Worm (Caenorhabditis elegans) whole organism, mixed stage, embryonic: ENCODE data around the gene kcnl-1.

Source experiments
- M03D4.4 ChIP-seq: sonication (generic microtip); optimal IDR thresholded peaks from 2 replicates; lab custom pipeline; 2017; ENCODE audit warnings: mild to moderate bottlenecking, missing genetic modification characterization, missing compliant biosample characterization
- bed-3 ChIP-seq: fragments of 200-800 bp; sonication (Bioruptor generic); optimal IDR thresholded peaks from 3 replicates; lab custom pipeline; 2018; ENCODE audit warnings: mild to moderate bottlenecking, missing genetic modification characterization, moderate library complexity, missing compliant biosample characterization
- blmp-1 ChIP-seq: fragments of 150-350 bp; optimal IDR thresholded peaks from 2 replicates; lab custom pipeline; 2014; ENCODE audit warnings: missing biosample characterization, missing genetic modification characterization
- ceh-43 ChIP-seq: fragments of 200-800 bp; sonication (Bioruptor generic); optimal IDR thresholded peaks from 2 replicates; lab custom pipeline; 2018; ENCODE audit warnings: mild to moderate bottlenecking, missing genetic modification characterization, moderate library complexity, missing compliant biosample characterization
- ceh-83 ChIP-seq: fragments of 200-800 bp; sonication (Bioruptor generic); optimal IDR thresholded peaks from 2 replicates; lab custom pipeline; 2018; ENCODE audit warnings: mild to moderate bottlenecking, missing genetic modification characterization, missing compliant biosample characterization
- ces-1 ChIP-seq: fragments of 150-350 bp; optimal IDR thresholded peaks from 2 replicates; lab custom pipeline; 2014; ENCODE audit warnings: missing biosample characterization, missing genetic modification reagents, missing genetic modification characterization
- cnd-1 ChIP-seq: fragments of 200-800 bp; sonication (Bioruptor generic); optimal IDR thresholded peaks from 2 replicates; lab custom pipeline; 2018; ENCODE audit warnings: mild to moderate bottlenecking, missing genetic modification characterization, missing compliant biosample characterization
- drap-1 ChIP-seq: fragments of 200-800 bp; sonication (Bioruptor generic); optimal IDR thresholded peaks from 3 replicates; lab custom pipeline; 2018; ENCODE audit warnings: mild to moderate bottlenecking, missing genetic modification characterization, missing compliant biosample characterization
- elt-1 ChIP-seq: sonication (generic microtip); optimal IDR thresholded peaks from 2 replicates; lab custom pipeline; 2017; ENCODE audit warnings: missing genetic modification characterization, mild to moderate bottlenecking, missing compliant biosample characterization, antibody characterized with exemption, moderate library complexity, borderline replicate concordance; ENCODE audit not compliant: insufficient read depth
- elt-3 ChIP-seq: fragments of 150-350 bp; optimal IDR thresholded peaks from 2 replicates; lab custom pipeline; 2014; ENCODE audit warnings: missing biosample characterization, missing genetic modification characterization
- flh-1 ChIP-seq: fragments of 200-800 bp; sonication (Bioruptor generic); optimal IDR thresholded peaks from 2 replicates; lab custom pipeline; 2018; ENCODE audit warnings: mild to moderate bottlenecking, missing genetic modification characterization, moderate library complexity, missing compliant biosample characterization
- ham-2 ChIP-seq: fragments of 200-800 bp; sonication (Bioruptor generic); optimal IDR thresholded peaks from 2 replicates; lab custom pipeline; 2018; ENCODE audit warnings: mild to moderate bottlenecking, missing genetic modification characterization, missing compliant biosample characterization
- hlh-1 ChIP-seq: fragments of 150-350 bp; optimal IDR thresholded peaks from 2 replicates; lab custom pipeline; 2014; ENCODE audit warnings: missing biosample characterization, missing genetic modification reagents, missing genetic modification characterization
- lin-13 ChIP-seq: fragments of 150-350 bp; optimal IDR thresholded peaks from 2 replicates; lab custom pipeline; 2014; ENCODE audit warnings: missing biosample characterization, missing genetic modification characterization
- lin-32 ChIP-seq: fragments of 200-800 bp; sonication (Bioruptor generic); optimal IDR thresholded peaks from 2 replicates; lab custom pipeline; 2018; ENCODE audit warnings: mild to moderate bottlenecking, missing genetic modification characterization, missing compliant biosample characterization
- lsy-2 ChIP-seq: fragments of 150-350 bp; optimal IDR thresholded peaks from 2 replicates; lab custom pipeline; 2014; ENCODE audit warnings: missing biosample characterization, missing genetic modification characterization
- mab-5 ChIP-seq: fragments of 150-350 bp; optimal IDR thresholded peaks from 2 replicates; lab custom pipeline; 2014; ENCODE audit warnings: missing biosample characterization, missing genetic modification characterization
- mep-1 ChIP-seq: fragments of 150-350 bp; optimal IDR thresholded peaks from 2 replicates; lab custom pipeline; 2017; ENCODE audit warnings: missing biosample characterization, missing genetic modification reagents, missing genetic modification characterization, inconsistent platforms
- mls-2 ChIP-seq: sonication (generic microtip); optimal IDR thresholded peaks from 2 replicates; lab custom pipeline; 2016; ENCODE audit warnings: mild to moderate bottlenecking, missing genetic modification characterization, moderate library complexity, missing compliant biosample characterization
- nhr-12 ChIP-seq: fragments of 150-350 bp; optimal IDR thresholded peaks from 2 replicates; lab custom pipeline; 2014; ENCODE audit warnings: missing biosample characterization, missing genetic modification characterization
- nhr-2 ChIP-seq: fragments of 150-350 bp; optimal IDR thresholded peaks from 2 replicates; lab custom pipeline; 2014; ENCODE audit warnings: missing biosample characterization, missing genetic modification characterization
- nhr-237 ChIP-seq: fragments of 150-350 bp; optimal IDR thresholded peaks from 2 replicates; lab custom pipeline; 2014; ENCODE audit warnings: missing biosample characterization, missing genetic modification characterization
- nhr-28 ChIP-seq: fragments of 150-350 bp; optimal IDR thresholded peaks from 2 replicates; lab custom pipeline; 2014; ENCODE audit warnings: missing biosample characterization, missing genetic modification characterization
- nhr-76 ChIP-seq: sonication (generic microtip); optimal IDR thresholded peaks from 2 replicates; lab custom pipeline; 2017; ENCODE audit warnings: missing biosample characterization, missing genetic modification characterization
- pha-4 ChIP-seq: fragments of 150-350 bp; optimal IDR thresholded peaks from 2 replicates; lab custom pipeline; 2018; ENCODE audit warnings: missing biosample characterization, missing genetic modification reagents, missing genetic modification characterization
- sem-2 ChIP-seq: fragments of 200-800 bp; sonication (Bioruptor generic); optimal IDR thresholded peaks from 2 replicates; lab custom pipeline; 2018; ENCODE audit warnings: mild to moderate bottlenecking, missing genetic modification characterization, missing compliant biosample characterization
- snpc-4 ChIP-seq: fragments of 150-350 bp; optimal IDR thresholded peaks from 2 replicates; lab custom pipeline; 2014; ENCODE audit warnings: missing biosample characterization, missing genetic modification characterization
- sptf-1 ChIP-seq: sonication (generic microtip); optimal IDR thresholded peaks from 2 replicates; lab custom pipeline; 2017; ENCODE audit warnings: mild to moderate bottlenecking, missing genetic modification characterization, moderate library complexity, missing compliant biosample characterization
- tbx-8 ChIP-seq: fragments of 200-800 bp; sonication (Bioruptor generic); optimal IDR thresholded peaks from 2 replicates; lab custom pipeline; 2018; ENCODE audit warnings: mild to moderate bottlenecking, missing genetic modification characterization, moderate library complexity, missing compliant biosample characterization
- unc-120 ChIP-seq: sonication (generic microtip); optimal IDR thresholded peaks from 2 replicates; lab custom pipeline; 2017; ENCODE audit warnings: missing genetic modification characterization, missing compliant biosample characterization; ENCODE audit not compliant: poor library complexity, severe bottlenecking
- unc-62 ChIP-seq: fragments of 150-350 bp; optimal IDR thresholded peaks from 2 replicates; lab custom pipeline; 2014; ENCODE audit warnings: missing biosample characterization, missing genetic modification reagents, missing genetic modification characterization
- zip-8 ChIP-seq: fragments of 150-350 bp; optimal IDR thresholded peaks from 2 replicates; lab custom pipeline; 2014; ENCODE audit warnings: missing biosample characterization, missing genetic modification characterization
- ztf-11 ChIP-seq: fragments of 150-350 bp; optimal IDR thresholded peaks from 2 replicates; lab custom pipeline; 2014; ENCODE audit warnings: missing biosample characterization, missing genetic modification characterization

kcnl-1 gene

ce11 chrV:19546100-19546499, 19.1 kb upstream of the kcnl-1 start, which contains the start of gene Y43F8B.1:
Gene Y43F8B.1 (minus strand): TSS chrV:19546200.
- TF ChIP-seq lin-32: no peak
- TF ChIP-seq nhr-12 (tag; lab: Kevin White, UChicago): no peak
- no peak for TF ChIP-seq ham-2 (GFP tag; lab: Kevin White, UChicago)
- TF ChIP-seq blmp-1 (tag; lab: Kevin White, UChicago): no peak
- no peak for TF ChIP-seq ceh-43 (GFP tag; lab: Kevin White, UChicago)
- TF ChIP-seq nhr-2 (tag; lab: Kevin White, UChicago): no peak
- no peak for TF ChIP-seq sem-2 (GFP tag; lab: Kevin White, UChicago)
- no peak for TF ChIP-seq drap-1 (GFP tag; lab: Kevin White, UChicago)
- no peak for TF ChIP-seq ceh-83 (GFP tag; lab: Kevin White, UChicago)
- no peak for TF ChIP-seq unc-62 (GFP tag; lab: Kevin White, UChicago)
- no peak for TF ChIP-seq nhr-76 (tag; lab: Kevin White, UChicago)
- no peak for TF ChIP-seq pha-4 (tag; lab: Kevin White, UChicago)
- TF ChIP-seq elt-3 (tag; lab: Kevin White, UChicago): no peak
- no peak for TF ChIP-seq lsy-2 (tag; lab: Kevin White, UChicago)
- TF ChIP-seq zip-8 (tag; lab: Kevin White, UChicago): no peak
- no peak for TF ChIP-seq tbx-8 (GFP tag; lab: Kevin White, UChicago)
- TF ChIP-seq, all 35 proteins: peak for 0

ce11 chrV:19546673-19547072, 18.5 kb upstream of the kcnl-1 start:
- TF ChIP-seq flh-1 (GFP tag; lab: Kevin White, UChicago) (no peak), tbx-8 (GFP tag; lab: Kevin White, UChicago) (no peak), sem-2 (GFP tag; lab: Kevin White, UChicago) (no peak), ceh-83 (GFP tag; lab: Kevin White, UChicago) (no peak), unc-120 (tag; lab: Kevin White, UChicago) (peak; percentile 9), ztf-11 (tag; lab: Kevin White, UChicago) (no peak), snpc-4 (tag; lab: Kevin White, UChicago) (no peak), drap-1 (GFP tag; lab: Kevin White, UChicago) (no peak), nhr-12 (tag; lab: Kevin White, UChicago) (no peak), mls-2 (tag; lab: Kevin White, UChicago) (no peak), cnd-1 (tag; lab: Kevin White, UChicago) (no peak), mep-1 (no peak), sptf-1 (tag; lab: Kevin White, UChicago) (no peak), hlh-1 (tag; lab: Kevin White, UChicago) (peak; percentile 57), ham-2 (GFP tag; lab: Kevin White, UChicago) (no peak)

- TF ChIP-seq ceh-83 (GFP tag; lab: Kevin White, UChicago) (no peak), mep-1 (no peak), unc-120 (tag; lab: Kevin White, UChicago) (no peak), M03D4.4 (no peak), nhr-76 (tag; lab: Kevin White, UChicago) (no peak)
- TF ChIP-seq, all 35 proteins: peak for 0
Observed at ce11 chrV:19549689-19550088, 15.5 kb upstream of the kcnl-1 start, which contains the start of gene Y43F8B.20. Gene Y43F8B.20 (minus strand): TSS chrV:19549789.

- TF ChIP-seq nhr-2 (tag; lab: Kevin White, UChicago) (no peak), bed-3 (no peak), zip-8 (tag; lab: Kevin White, UChicago) (no peak), blmp-1 (tag; lab: Kevin White, UChicago) (no peak), nhr-28 (tag; lab: Kevin White, UChicago) (no peak), sem-2 (GFP tag; lab: Kevin White, UChicago) (no peak), nhr-76 (tag; lab: Kevin White, UChicago) (no peak), flh-1 (GFP tag; lab: Kevin White, UChicago) (no peak), hlh-1 (tag; lab: Kevin White, UChicago) (no peak), elt-1 (tag; lab: Kevin White, UChicago) (no peak), snpc-4 (tag; lab: Kevin White, UChicago) (no peak), ham-2 (GFP tag; lab: Kevin White, UChicago) (no peak), ceh-43 (GFP tag; lab: Kevin White, UChicago) (no peak), pha-4 (tag; lab: Kevin White, UChicago) (no peak), ces-1 (GFP tag; lab: Kevin White, UChicago) (no peak), nhr-237 (no peak), lin-13 (tag; lab: Kevin White, UChicago) (no peak), mab-5 (tag; lab: Kevin White, UChicago) (no peak)
- TF ChIP-seq, all 35 proteins: peak for 0
Observed at ce11 chrV:19550294-19550693, 14.9 kb upstream of the kcnl-1 start.
